Worm (Caenorhabditis elegans) whole organism, early embryonic: ENCODE data around the gene Y110A2AL.6.

Experiments
- aly-1 ChIP-seq: sonication (generic microtip); optimal IDR thresholded peaks from 2 replicates; lab custom pipeline; 2016; ENCODE audit warnings: missing genetic modification characterization, missing compliant biosample characterization
- ama-1 ChIP-seq: fragments of 150-350 bp; optimal IDR thresholded peaks from 2 replicates; lab custom pipeline; 2014

DNA sequence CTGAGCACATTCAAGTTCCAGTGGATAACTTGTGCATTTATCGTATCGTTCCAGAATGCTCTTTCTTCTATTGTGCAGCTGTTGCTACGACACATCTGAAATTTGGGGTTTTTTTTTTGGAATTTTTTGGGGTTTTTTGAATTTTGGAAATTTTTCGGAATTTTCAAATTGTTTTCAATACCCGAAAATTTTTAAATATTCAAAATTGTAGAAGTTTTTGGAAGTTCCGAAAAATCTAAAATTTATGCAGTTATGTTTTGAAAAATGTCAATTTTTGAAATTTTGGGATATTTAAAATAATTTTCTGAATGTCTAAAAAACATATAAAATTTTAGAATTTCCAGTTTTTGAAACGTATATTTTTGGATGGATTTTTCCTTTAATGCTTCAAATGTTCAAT, 30.4 kb upstream of the Y110A2AL.6 start, which contains the start of gene Y110A2AL.10:
- TF ChIP-seq ama-1 (lab: Kevin White, UChicago) (no peak), aly-1 (no peak)
